Worm (Caenorhabditis elegans) whole organism, late embryonic: ENCODE measurements around the gene F54B3.2.

ENCODE experiments used
- C38D4.7 ChIP-seq: fragments of 200-800 bp; sonication (Bioruptor generic); optimal IDR thresholded peaks from 2 replicates; lab custom pipeline; 2018; ENCODE audit warnings: mild to moderate bottlenecking, missing genetic modification characterization, moderate library complexity, missing compliant biosample characterization
- F13H6.1 ChIP-seq: sonication (generic microtip); optimal IDR thresholded peaks from 2 replicates; lab custom pipeline; 2016; ENCODE audit warnings: missing genetic modification characterization, missing compliant biosample characterization
- ama-1 ChIP-seq: fragments of 150-350 bp; optimal IDR thresholded peaks from 2 replicates; lab custom pipeline; 2014
- ceh-45 ChIP-seq: fragments of 200-800 bp; sonication (Bioruptor generic); IDR thresholded peaks from 2 replicates; pipeline ENCODE4 v1.3.6; 2022; ENCODE audit warnings: missing genetic modification reagents, missing genetic modification characterization, missing compliant biosample characterization
- fax-1 ChIP-seq: sonication (generic microtip); optimal IDR thresholded peaks from 2 replicates; lab custom pipeline; 2016; ENCODE audit warnings: missing genotype, missing genetic modification characterization, missing compliant biosample characterization
- lin-11 ChIP-seq: fragments of 200-800 bp; sonication (Bioruptor generic); optimal IDR thresholded peaks from 2 replicates; lab custom pipeline; 2018; ENCODE audit warnings: mild to moderate bottlenecking, missing genetic modification characterization, missing compliant biosample characterization
- pag-3 ChIP-seq: sonication (generic microtip); optimal IDR thresholded peaks from 2 replicates; lab custom pipeline; 2016; ENCODE audit warnings: missing compliant biosample characterization, missing genetic modification characterization, borderline replicate concordance
- pha-4 ChIP-seq: fragments of 150-350 bp; optimal IDR thresholded peaks from 2 replicates; lab custom pipeline; 2018; ENCODE audit warnings: missing biosample characterization, missing genetic modification reagents, missing genetic modification characterization
- sdc-2 ChIP-seq: sonication (generic microtip); optimal IDR thresholded peaks from 2 replicates; lab custom pipeline; 2016; ENCODE audit warnings: missing genotype, missing genetic modification characterization, missing compliant biosample characterization
- sox-2 ChIP-seq: fragments of 200-800 bp; sonication (Bioruptor generic); IDR thresholded peaks from 2 replicates; pipeline ENCODE4 v1.3.6; 2022; ENCODE audit warnings: missing genetic modification reagents, missing genetic modification characterization, missing compliant biosample characterization

DNA sequence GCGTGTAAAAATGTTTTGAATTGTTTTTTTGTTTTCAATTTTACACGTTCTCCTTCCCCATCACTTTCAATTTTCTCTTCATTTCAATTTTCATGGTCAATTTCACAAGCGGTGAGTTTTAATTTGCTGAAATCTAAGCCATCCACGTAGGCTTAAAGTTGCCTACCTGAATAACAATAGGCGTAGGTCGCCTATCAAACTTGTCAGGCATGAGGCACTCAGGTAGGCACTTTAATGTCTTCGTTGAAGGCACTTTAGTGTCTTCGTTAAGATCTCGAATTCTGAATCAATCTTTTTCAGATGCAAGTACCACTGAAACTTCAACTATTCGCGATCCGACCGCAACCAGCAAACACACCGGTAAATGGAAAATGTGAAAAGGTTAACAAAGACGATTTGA is 39.4 kb upstream of the F54B3.2 start, which contains the start of gene ZK970.8:
- no peak for TF ChIP-seq F13H6.1 (tag; lab: Kevin White, UChicago)
- TF ChIP-seq sox-2 (GFP tag; lab: Robert Waterston, UW): no peak
- TF ChIP-seq sdc-2: no peak
- no peak for TF ChIP-seq fax-1 (tag; lab: Kevin White, UChicago)
- no peak for TF ChIP-seq ceh-45 (GFP tag; lab: Robert Waterston, UW)
- no peak for TF ChIP-seq C38D4.7 (GFP tag; lab: Kevin White, UChicago)
- TF ChIP-seq lin-11 (tag; lab: Kevin White, UChicago): no peak
- TF ChIP-seq ama-1 (lab: Kevin White, UChicago): no peak
- TF ChIP-seq pha-4: no peak
- TF ChIP-seq pag-3 (tag; lab: Kevin White, UChicago): no peak
